Worm (Caenorhabditis elegans) whole organism, young adult: ENCODE data around the gene cyp-34A10.

ENCODE experiments used
- ama-1 ChIP-seq, 3 experiments: fragments of 150-350 bp in 1 of 3; sonication (generic microtip) in 2 of 3; optimal IDR thresholded peaks; 2 replicates each; lab custom pipeline; 2014 to 2018; ENCODE audit warnings: missing biosample characterization in 2 of 3, missing genetic modification characterization in 2 of 3, missing genetic modification reagents in 2 of 3
- cebp-2 ChIP-seq: fragments of 200-800 bp; sonication (Bioruptor generic); IDR thresholded peaks from 2 replicates; pipeline ENCODE4 v1.3.6; 2022; ENCODE audit warnings: missing genetic modification characterization, missing compliant biosample characterization
- efl-1 ChIP-seq: fragments of 150-350 bp; optimal IDR thresholded peaks from 2 replicates; lab custom pipeline; 2014; ENCODE audit warnings: missing biosample characterization, missing genetic modification reagents, missing genetic modification characterization
- hlh-12 ChIP-seq: sonication (generic microtip); optimal IDR thresholded peaks from 2 replicates; lab custom pipeline; 2016; ENCODE audit warnings: missing genetic modification characterization, missing compliant biosample characterization
- hlh-26 ChIP-seq: fragments of 200-800 bp; sonication (Bioruptor generic); conservative IDR thresholded peaks from 2 replicates; pipeline ENCODE4 v1.3.6; 2022; ENCODE audit warnings: missing genetic modification reagents, missing genetic modification characterization, missing compliant biosample characterization
- lag-1 ChIP-seq: fragments of 200-800 bp; sonication (Bioruptor generic); IDR thresholded peaks from 2 replicates; pipeline ENCODE4 v1.3.6; 2022; ENCODE audit warnings: missing genetic modification reagents, missing genetic modification characterization, missing compliant biosample characterization
- madf-3 ChIP-seq: fragments of 200-800 bp; sonication (Bioruptor generic); IDR thresholded peaks from 2 replicates; pipeline ENCODE4 v1.3.6; 2022; ENCODE audit warnings: missing genetic modification reagents, missing genetic modification characterization, missing compliant biosample characterization
- repo-1 ChIP-seq: sonication (generic microtip); optimal IDR thresholded peaks from 2 replicates; lab custom pipeline; 2017; ENCODE audit warnings: mild to moderate bottlenecking, missing genetic modification characterization, missing compliant biosample characterization
- snpc-3.4 ChIP-seq: sonication (generic microtip); optimal IDR thresholded peaks from 2 replicates; lab custom pipeline; 2017; ENCODE audit warnings: missing genetic modification characterization, mild to moderate bottlenecking, missing compliant biosample characterization, antibody characterized with exemption, moderate library complexity, missing genotype, missing genetic modification reagents
- snpc-4 ChIP-seq, 5 experiments: fragments of 150-350 bp in 1 of 5; sonication (generic microtip) in 4 of 5; optimal IDR thresholded peaks; 2 replicates each; lab custom pipeline; 2014 to 2018; ENCODE audit warnings: missing genetic modification characterization in 5 of 5, missing biosample characterization in 3 of 5, antibody characterized with exemption in 2 of 5, mild to moderate bottlenecking in 2 of 5, missing compliant biosample characterization in 2 of 5, missing genotype in 2 of 5, moderate library complexity in 2 of 5, missing genetic modification reagents in 1 of 5
- zfh-2 ChIP-seq: fragments of 200-800 bp; sonication (Bioruptor generic); conservative IDR thresholded peaks from 2 replicates; pipeline ENCODE4 v1.3.6; 2022; ENCODE audit warnings: missing genetic modification reagents, missing genetic modification characterization, missing compliant biosample characterization
- ztf-3 ChIP-seq: fragments of 200-800 bp; sonication (Bioruptor generic); optimal IDR thresholded peaks from 2 replicates; lab custom pipeline; 2018; ENCODE audit warnings: mild to moderate bottlenecking, missing genetic modification characterization, missing compliant biosample characterization

DNA sequence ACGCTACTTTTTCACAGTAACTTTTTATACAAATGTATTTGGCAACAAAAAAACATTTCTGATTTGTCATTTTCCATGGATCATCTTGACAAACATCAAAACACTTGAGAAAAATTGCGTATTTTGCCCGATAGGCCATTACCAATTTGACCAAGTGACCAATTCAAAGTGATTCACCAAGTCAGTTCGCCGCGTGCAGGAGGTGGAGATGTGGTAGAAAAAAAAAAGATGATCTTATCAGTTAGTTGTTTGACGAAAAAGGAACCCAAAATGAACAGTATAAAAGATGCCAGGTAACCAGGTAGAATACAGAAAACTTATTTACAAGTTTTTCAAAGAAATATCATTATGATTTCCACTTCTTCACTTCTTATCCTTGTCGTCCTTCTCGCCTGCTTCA lies 16.3 kb upstream of the cyp-34A10 start, which contains the start of gene nlp-27:
- TF ChIP-seq hlh-12, result no peak
- TF ChIP-seq ztf-3 (GFP tag; lab: Kevin White, UChicago), result no peak
- TF ChIP-seq lag-1 (GFP tag; lab: Robert Waterston, UW), result no peak
- no peak for TF ChIP-seq efl-1 (GFP tag; lab: Kevin White, UChicago)
- no peak for TF ChIP-seq snpc-3.4 (tag; lab: Kevin White, UChicago)
- TF ChIP-seq snpc-4 (GFP tag; optimal IDR thresholded peaks at IDR 0.05; lab: Kevin White, UChicago), result no peak
- no peak for TF ChIP-seq snpc-4 (tag; optimal IDR thresholded peaks at IDR 0.05; lab: Kevin White, UChicago)
- TF ChIP-seq hlh-26, result no peak
- TF ChIP-seq cebp-2, result no peak
- TF ChIP-seq ama-1 (optimal IDR thresholded peaks at IDR 0.05; lab: Kevin White, UChicago), result no peak
- TF ChIP-seq ama-1 (GFP tag; optimal IDR thresholded peaks at IDR 0.05; lab: Kevin White, UChicago), result no peak
- TF ChIP-seq repo-1 (tag; lab: Kevin White, UChicago), result no peak
- no peak for TF ChIP-seq madf-3 (GFP tag; lab: Robert Waterston, UW)
- TF ChIP-seq zfh-2 (GFP tag; lab: Robert Waterston, UW), result no peak
